Worm (Caenorhabditis elegans) whole organism, L2 larva: ENCODE data around the gene elt-1.

Experiments used
- C34F6.9 ChIP-seq: fragments of 150-350 bp; optimal IDR thresholded peaks from 2 replicates; lab custom pipeline; 2014; ENCODE audit warnings: missing biosample characterization, missing genetic modification characterization
- F13H6.1 ChIP-seq: sonication (generic microtip); optimal IDR thresholded peaks from 2 replicates; lab custom pipeline; 2016; ENCODE audit warnings: missing genetic modification characterization, missing compliant biosample characterization
- R02D3.7 ChIP-seq: fragments of 150-350 bp; optimal IDR thresholded peaks from 2 replicates; lab custom pipeline; 2014; ENCODE audit warnings: missing biosample characterization, missing genetic modification characterization
- ZK546.5 ChIP-seq: sonication (generic microtip); optimal IDR thresholded peaks from 2 replicates; lab custom pipeline; 2017; ENCODE audit warnings: missing biosample characterization, missing genetic modification characterization
- alr-1 ChIP-seq: fragments of 150-350 bp; optimal IDR thresholded peaks from 2 replicates; lab custom pipeline; 2014; ENCODE audit warnings: missing biosample characterization, missing genetic modification characterization
- aly-2 ChIP-seq: fragments of 150-350 bp; optimal IDR thresholded peaks from 2 replicates; lab custom pipeline; 2014; ENCODE audit warnings: missing biosample characterization, missing genetic modification characterization
- ama-1 ChIP-seq: fragments of 150-350 bp; optimal IDR thresholded peaks from 2 replicates; lab custom pipeline; 2018; ENCODE audit warnings: inconsistent platforms
- blmp-1 ChIP-seq: sonication (generic microtip); optimal IDR thresholded peaks from 2 replicates; lab custom pipeline; 2017; ENCODE audit warnings: missing genetic modification characterization, mild to moderate bottlenecking, missing compliant biosample characterization, antibody characterized with exemption, moderate library complexity; ENCODE audit not compliant: insufficient read depth
- ceh-16 ChIP-seq: fragments of 150-350 bp; optimal IDR thresholded peaks from 2 replicates; lab custom pipeline; 2014; ENCODE audit warnings: missing biosample characterization, missing genetic modification characterization
- ceh-82 ChIP-seq: fragments of 150-350 bp; optimal IDR thresholded peaks from 2 replicates; lab custom pipeline; 2014; ENCODE audit warnings: missing biosample characterization, missing genetic modification characterization
- crh-2 ChIP-seq: sonication (generic microtip); optimal IDR thresholded peaks from 2 replicates; lab custom pipeline; 2017; ENCODE audit warnings: missing biosample characterization, missing genetic modification characterization
- egl-27 ChIP-seq: sonication (generic microtip); optimal IDR thresholded peaks from 3 replicates; lab custom pipeline; 2017; ENCODE audit warnings: missing biosample characterization, missing genetic modification reagents, missing genetic modification characterization
- elt-3 ChIP-seq: sonication (generic microtip); optimal IDR thresholded peaks from 2 replicates; lab custom pipeline; 2017; ENCODE audit warnings: missing biosample characterization, missing genetic modification characterization
- fos-1 ChIP-seq: fragments of 150-350 bp; optimal IDR thresholded peaks from 2 replicates; lab custom pipeline; 2014; ENCODE audit warnings: missing biosample characterization, missing genetic modification characterization
- gmeb-1 ChIP-seq: fragments of 150-350 bp; optimal IDR thresholded peaks from 2 replicates; lab custom pipeline; 2014; ENCODE audit warnings: missing biosample characterization, missing genetic modification characterization
- lin-11 ChIP-seq: fragments of 150-350 bp; sonication (generic microtip); optimal IDR thresholded peaks from 2 replicates; lab custom pipeline; 2014; ENCODE audit warnings: missing biosample characterization, missing genetic modification characterization, inconsistent platforms, mixed read lengths
- lin-13 ChIP-seq: fragments of 150-350 bp; optimal IDR thresholded peaks from 2 replicates; lab custom pipeline; 2014; ENCODE audit warnings: missing biosample characterization, missing genetic modification reagents, missing genetic modification characterization
- lin-39 ChIP-seq: fragments of 150-350 bp; optimal IDR thresholded peaks from 2 replicates; lab custom pipeline; 2014; ENCODE audit warnings: missing biosample characterization, missing genetic modification reagents, missing genetic modification characterization
- nhr-10 ChIP-seq: sonication (generic microtip); optimal IDR thresholded peaks from 2 replicates; lab custom pipeline; 2017; ENCODE audit warnings: missing biosample characterization, missing genetic modification characterization
- nhr-11 ChIP-seq: fragments of 150-350 bp; optimal IDR thresholded peaks from 2 replicates; lab custom pipeline; 2014; ENCODE audit warnings: missing biosample characterization, missing genetic modification characterization
- nhr-23 ChIP-seq: fragments of 150-350 bp; optimal IDR thresholded peaks from 2 replicates; lab custom pipeline; 2014; ENCODE audit warnings: missing biosample characterization, missing genetic modification reagents, missing genetic modification characterization
- nhr-237 ChIP-seq: fragments of 150-350 bp; optimal IDR thresholded peaks from 2 replicates; lab custom pipeline; 2014; ENCODE audit warnings: missing biosample characterization, missing genetic modification characterization
- nhr-25 ChIP-seq: fragments of 150-350 bp; sonication (generic microtip); optimal IDR thresholded peaks from 3 replicates; lab custom pipeline; 2014; ENCODE audit warnings: missing biosample characterization, missing genetic modification characterization
- nhr-6 ChIP-seq: fragments of 150-350 bp; optimal IDR thresholded peaks from 2 replicates; lab custom pipeline; 2014; ENCODE audit warnings: missing biosample characterization, missing genetic modification characterization
- nhr-77 ChIP-seq: fragments of 150-350 bp; optimal IDR thresholded peaks from 2 replicates; lab custom pipeline; 2014; ENCODE audit warnings: missing biosample characterization, missing genetic modification characterization
- peb-1 ChIP-seq: fragments of 150-350 bp; optimal IDR thresholded peaks from 2 replicates; lab custom pipeline; 2014; ENCODE audit warnings: missing biosample characterization, missing genetic modification characterization
- sem-4 ChIP-seq: fragments of 150-350 bp; optimal IDR thresholded peaks from 2 replicates; lab custom pipeline; 2014; ENCODE audit warnings: missing biosample characterization, missing genetic modification reagents, missing genetic modification characterization
- skn-1 ChIP-seq: sonication (generic microtip); optimal IDR thresholded peaks from 2 replicates; lab custom pipeline; 2017; ENCODE audit warnings: missing biosample characterization, missing genetic modification characterization
- sma-3 ChIP-seq: sonication (generic microtip); optimal IDR thresholded peaks from 2 replicates; lab custom pipeline; 2016; ENCODE audit warnings: missing genetic modification reagents, missing genetic modification characterization, missing compliant biosample characterization
- snpc-4 ChIP-seq: fragments of 150-350 bp; optimal IDR thresholded peaks from 2 replicates; lab custom pipeline; 2014; ENCODE audit warnings: missing biosample characterization, missing genetic modification characterization
- unc-39 ChIP-seq: fragments of 150-350 bp; optimal IDR thresholded peaks from 2 replicates; lab custom pipeline; 2014; ENCODE audit warnings: missing biosample characterization, missing genetic modification characterization
- unc-55 ChIP-seq: fragments of 150-350 bp; sonication (generic microtip); optimal IDR thresholded peaks from 3 replicates; lab custom pipeline; 2014; ENCODE audit warnings: missing biosample characterization, missing genetic modification reagents, missing genetic modification characterization
- zag-1 ChIP-seq: fragments of 150-350 bp; optimal IDR thresholded peaks from 2 replicates; lab custom pipeline; 2014; ENCODE audit warnings: missing biosample characterization, missing genetic modification characterization
- ztf-11 ChIP-seq: sonication (generic microtip); optimal IDR thresholded peaks from 2 replicates; lab custom pipeline; 2017; ENCODE audit warnings: missing biosample characterization, missing genetic modification characterization
- ztf-4 ChIP-seq: fragments of 150-350 bp; optimal IDR thresholded peaks from 2 replicates; lab custom pipeline; 2014; ENCODE audit warnings: missing biosample characterization, missing genetic modification characterization

elt-1 gene

ce11 chrIV:9622272-9622671 lies 7.5 kb downstream of the elt-1 start, which contains the start of gene W09C2.7:
W09C2.7 (minus strand) TSS chrIV:9622372.
- no peak for TF ChIP-seq nhr-237 (tag; lab: Kevin White, UChicago)
- TF ChIP-seq crh-2 (tag; lab: Kevin White, UChicago) = no peak
- no peak for TF ChIP-seq lin-39
- TF ChIP-seq sem-4 (tag; lab: Kevin White, UChicago) = no peak
- TF ChIP-seq nhr-6 (tag; lab: Kevin White, UChicago) = no peak
- no peak for TF ChIP-seq nhr-23 (tag; lab: Kevin White, UChicago)
- TF ChIP-seq nhr-77 (tag; lab: Kevin White, UChicago) = no peak
- TF ChIP-seq blmp-1 = no peak
- TF ChIP-seq lin-11 (tag; lab: Kevin White, UChicago) = no peak
- no peak for TF ChIP-seq aly-2
- no peak for TF ChIP-seq nhr-10 (tag; lab: Kevin White, UChicago)
- no peak for TF ChIP-seq peb-1 (tag; lab: Kevin White, UChicago)
- TF ChIP-seq fos-1 (tag; lab: Kevin White, UChicago) = no peak
- TF ChIP-seq ZK546.5 (tag; lab: Kevin White, UChicago) = no peak
- TF ChIP-seq ceh-82 (tag; lab: Kevin White, UChicago) = no peak
- TF ChIP-seq zag-1 (tag; lab: Kevin White, UChicago) = no peak
- no peak for TF ChIP-seq elt-3 (tag; lab: Kevin White, UChicago)
- no peak for TF ChIP-seq ztf-4 (tag; lab: Kevin White, UChicago)
- no peak for TF ChIP-seq nhr-25 (tag; lab: Kevin White, UChicago)

- TF ChIP-seq alr-1 (tag; lab: Kevin White, UChicago) (no peak), peb-1 (tag; lab: Kevin White, UChicago) (no peak), nhr-77 (tag; lab: Kevin White, UChicago) (no peak), egl-27 (no peak), snpc-4 (no peak), elt-3 (tag; lab: Kevin White, UChicago) (no peak), R02D3.7 (tag; lab: Kevin White, UChicago) (no peak), sma-3 (GFP tag; lab: Kevin White, UChicago) (no peak), nhr-25 (tag; lab: Kevin White, UChicago) (no peak), ama-1 (lab: Kevin White, UChicago) (no peak), nhr-237 (tag; lab: Kevin White, UChicago) (no peak), unc-55 (GFP tag; lab: Kevin White, UChicago) (no peak)
These were observed 8.5 kb downstream of the elt-1 start, which contains the start of gene W09C2.9 for ce11 chrIV:9623269-9623668. W09C2.9 (minus strand) TSS chrIV:9623369.

- TF ChIP-seq peb-1 (tag; lab: Kevin White, UChicago) (no peak), crh-2 (tag; lab: Kevin White, UChicago) (no peak), C34F6.9 (tag; lab: Kevin White, UChicago) (no peak), ama-1 (lab: Kevin White, UChicago) (no peak), ceh-82 (tag; lab: Kevin White, UChicago) (no peak), unc-39 (no peak), snpc-4 (no peak)
These were observed 9.5 kb downstream of the elt-1 start, which contains the start of gene W09C2.8 for ce11 chrIV:9624275-9624674. W09C2.8 (minus strand) TSS chrIV:9624375.

ce11 chrIV:9624977-9625376 lies 10.2 kb downstream of the elt-1 start, which contains the start of gene W09C2.10:
W09C2.10 (minus strand) TSS chrIV:9625077.
- TF ChIP-seq ztf-11 (tag; lab: Kevin White, UChicago) (no peak), gmeb-1 (no peak), nhr-11 (tag; lab: Kevin White, UChicago) (no peak), C34F6.9 (tag; lab: Kevin White, UChicago) (no peak), R02D3.7 (tag; lab: Kevin White, UChicago) (no peak), elt-3 (tag; lab: Kevin White, UChicago) (no peak), skn-1 (tag; lab: Kevin White, UChicago) (no peak), F13H6.1 (tag; lab: Kevin White, UChicago) (no peak), unc-55 (GFP tag; lab: Kevin White, UChicago) (no peak), lin-13 (no peak), nhr-10 (tag; lab: Kevin White, UChicago) (no peak), peb-1 (tag; lab: Kevin White, UChicago) (no peak), nhr-77 (tag; lab: Kevin White, UChicago) (no peak), ceh-16 (tag; lab: Kevin White, UChicago) (no peak)
